Worm (Caenorhabditis elegans) whole organism, L4/young adult: ENCODE results near the gene W10G6.6.

Experiments
- W03F9.2 ChIP-seq: fragments of 150-350 bp; optimal IDR thresholded peaks from 2 replicates; lab custom pipeline; 2014; ENCODE audit warnings: missing biosample characterization, missing genetic modification characterization
- dao-5 ChIP-seq: sonication (generic microtip); optimal IDR thresholded peaks from 2 replicates; lab custom pipeline; 2016; ENCODE audit warnings: missing genotype, missing genetic modification characterization, moderate library complexity, missing compliant biosample characterization
- him-1 ChIP-seq: sonication (generic microtip); optimal IDR thresholded peaks from 2 replicates; lab custom pipeline; 2016; ENCODE audit warnings: missing genotype, missing genetic modification reagents, missing genetic modification characterization, missing compliant biosample characterization

W10G6.6 gene

ce11 chrX:16250679-16251078 is at the start of gene W10G6.6:
W10G6.6 (minus strand) TSS chrX:16250779.
- TF ChIP-seq W03F9.2 (no peak), dao-5 (tag; lab: Kevin White, UChicago) (no peak)

- TF ChIP-seq him-1 (tag; lab: Kevin White, UChicago) (no peak), dao-5 (tag; lab: Kevin White, UChicago) (no peak), W03F9.2 (no peak)
Observed at ce11 chrX:16299859-16300258, 49.3 kb upstream of the W10G6.6 start, which contains the start of gene twk-21. twk-21 (plus strand) TSS chrX:16299892.

- TF ChIP-seq dao-5 (tag; lab: Kevin White, UChicago) = peak; percentile 84
- TF ChIP-seq him-1 (tag; lab: Kevin White, UChicago) = peak; percentile 72
- TF ChIP-seq W03F9.2 = peak; percentile 37
Observed at ce11 chrX:16298173-16298572, 47.6 kb upstream of the W10G6.6 start.

- TF ChIP-seq dao-5 (tag; lab: Kevin White, UChicago) (no peak), W03F9.2 (no peak), him-1 (tag; lab: Kevin White, UChicago) (no peak)
Observed at ce11 chrX:16297123-16297522, 46.5 kb upstream of the W10G6.6 start.

ce11 chrX:16292933-16293332 is 42.4 kb upstream of the W10G6.6 start, which contains the start of gene F52E10.4:
F52E10.4 (minus strand) TSS chrX:16293033.
- TF ChIP-seq him-1 (tag; lab: Kevin White, UChicago) = no peak
- no peak for TF ChIP-seq dao-5 (tag; lab: Kevin White, UChicago)
- no peak for TF ChIP-seq W03F9.2

ce11 chrX:16290536-16290935 is 40.0 kb upstream of the W10G6.6 start:
- TF ChIP-seq him-1 (tag; lab: Kevin White, UChicago) (no peak), dao-5 (tag; lab: Kevin White, UChicago) (no peak), W03F9.2 (no peak)

ce11 chrX:16289635-16290034 is 39.1 kb upstream of the W10G6.6 start:
- no peak for TF ChIP-seq dao-5 (tag; lab: Kevin White, UChicago)
- TF ChIP-seq W03F9.2 = no peak
- no peak for TF ChIP-seq him-1 (tag; lab: Kevin White, UChicago)

ce11 chrX:16285151-16285550 is 34.6 kb upstream of the W10G6.6 start:
- TF ChIP-seq W03F9.2 (no peak), dao-5 (tag; lab: Kevin White, UChicago) (no peak), him-1 (tag; lab: Kevin White, UChicago) (no peak)

- no peak for TF ChIP-seq W03F9.2
- no peak for TF ChIP-seq him-1 (tag; lab: Kevin White, UChicago)
- TF ChIP-seq dao-5 (tag; lab: Kevin White, UChicago) = no peak
Observed at ce11 chrX:16283103-16283502, 32.5 kb upstream of the W10G6.6 start, which contains the start of gene F52E10.2. F52E10.2 (minus strand) TSS chrX:16283203.

- TF ChIP-seq W03F9.2 = no peak
- no peak for TF ChIP-seq him-1 (tag; lab: Kevin White, UChicago)
- no peak for TF ChIP-seq dao-5 (tag; lab: Kevin White, UChicago)
Observed at ce11 chrX:16275255-16275813, 24.8 kb upstream of the W10G6.6 start, which contains the start of gene sdc-1. sdc-1 (plus strand) TSS chrX:16275763.

- TF ChIP-seq dao-5 (tag; lab: Kevin White, UChicago) = no peak
- peak; percentile 41 for TF ChIP-seq W03F9.2
Observed at ce11 chrX:16271147-16271546, 20.6 kb upstream of the W10G6.6 start.

- TF ChIP-seq dao-5 (tag; lab: Kevin White, UChicago) (no peak), W03F9.2 (no peak), him-1 (tag; lab: Kevin White, UChicago) (no peak)
Observed at ce11 chrX:16269969-16270368, 19.4 kb upstream of the W10G6.6 start, which contains the start of gene ifa-3. ifa-3 (minus strand) TSS chrX:16270069.

- TF ChIP-seq him-1 (tag; lab: Kevin White, UChicago) = no peak
- TF ChIP-seq dao-5 (tag; lab: Kevin White, UChicago) = no peak
- no peak for TF ChIP-seq W03F9.2
Observed at ce11 chrX:16265636-16266384, 15.2 kb upstream of the W10G6.6 start, which contains the start of gene mua-6. mua-6 (minus strand) TSS chrX:16265686.

ce11 chrX:16263287-16263686 is 12.7 kb upstream of the W10G6.6 start:
- TF ChIP-seq dao-5 (tag; lab: Kevin White, UChicago) (no peak), him-1 (tag; lab: Kevin White, UChicago) (no peak), W03F9.2 (no peak)
